Fruit fly (Drosophila melanogaster): Measurements from ENCODE around the gene CG4896.

DNA sequence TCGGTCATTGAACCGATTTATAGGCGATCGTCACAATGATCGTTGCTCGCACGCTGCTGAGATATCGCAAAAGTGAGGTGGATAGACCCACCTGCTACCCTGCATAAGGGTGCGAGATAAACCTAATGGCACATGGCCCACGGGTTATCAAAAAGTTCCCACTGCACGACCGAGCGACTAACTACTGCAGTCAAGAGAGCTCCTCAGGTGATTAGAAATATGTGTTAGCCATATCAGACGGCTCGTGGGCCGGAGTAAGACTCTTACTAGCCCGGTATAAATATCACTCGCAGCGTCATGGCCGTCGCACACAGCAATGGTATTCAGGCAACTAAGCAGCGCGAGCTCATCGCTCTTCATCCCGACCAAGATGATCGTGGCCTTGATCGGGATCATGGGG is 41.5 kb downstream of the CG4896 start, which contains the start of gene CG42329:
- TF ChIP-seq Abd-B (GFP tag; optimal IDR thresholded peaks at IDR 0.05), result no peak
- TF ChIP-seq br (GFP tag; optimal IDR thresholded peaks at IDR 0.05), result no peak
- no peak for TF ChIP-seq Hnf4 (GFP tag; optimal IDR thresholded peaks at IDR 0.05)
- TF ChIP-seq Hr78 (GFP tag; optimal IDR thresholded peaks at IDR 0.05), result no peak
- no peak for TF ChIP-seq dmrt93B (GFP tag; optimal IDR thresholded peaks at IDR 0.05)
